Fruit fly (Drosophila melanogaster) whole organism, wandering third instar larva: Measurements from ENCODE around the gene NAAT1.

Experiments used
- Rel ChIP-seq, 2 experiments: fragments of 200-800 bp; sonication (Bioruptor generic) in 1 of 2; optimal IDR thresholded peaks; 2 replicates in 1 of 2; 3 replicates in 1 of 2; lab custom pipeline; 2016 to 2019; ENCODE audit warnings: mild to moderate bottlenecking in 2 of 2, missing biosample characterization in 2 of 2, missing genetic modification characterization in 2 of 2, moderate library complexity in 1 of 2
- h ChIP-seq: fragments of 200-800 bp; sonication (Bioruptor generic); optimal IDR thresholded peaks from 3 replicates; lab custom pipeline; 2016; ENCODE audit warnings: missing biosample characterization, mild to moderate bottlenecking, missing genetic modification characterization
- lola ChIP-seq: fragments of >200 bp; optimal IDR thresholded peaks from 2 replicates; lab custom pipeline; 2017; ENCODE audit warnings: missing biosample characterization, missing genetic modification characterization
- pan ChIP-seq: fragments of >200 bp; optimal IDR thresholded peaks from 2 replicates; lab custom pipeline; 2017
- psq ChIP-seq: fragments of 200-800 bp; sonication (Bioruptor generic); optimal IDR thresholded peaks from 3 replicates; lab custom pipeline; 2017; ENCODE audit warnings: missing biosample characterization, mild to moderate bottlenecking, missing genetic modification characterization, moderate library complexity
- rgr ChIP-seq: fragments of 200-800 bp; sonication (Bioruptor generic); optimal IDR thresholded peaks from 3 replicates; lab custom pipeline; 2016; ENCODE audit warnings: missing biosample characterization, mild to moderate bottlenecking, missing genetic modification characterization
- sage ChIP-seq: fragments of 200-800 bp; sonication (Bioruptor generic); optimal IDR thresholded peaks from 2 replicates; lab custom pipeline; 2016; ENCODE audit warnings: missing biosample characterization, mild to moderate bottlenecking, missing genetic modification characterization
- sv ChIP-seq: fragments of 200-800 bp; sonication (Bioruptor generic); optimal IDR thresholded peaks from 3 replicates; lab custom pipeline; 2016; ENCODE audit warnings: missing biosample characterization, missing genetic modification characterization
- usp ChIP-seq: fragments of >200 bp; optimal IDR thresholded peaks from 2 replicates; lab custom pipeline; 2017; ENCODE audit warnings: missing biosample characterization, missing genetic modification characterization

dm6 chrX:5357035-5357434, 53.6 kb downstream of the NAAT1 start:
- no peak for TF ChIP-seq Rel (GFP tag; optimal IDR thresholded peaks at IDR 0.05; lab: Kevin White, UChicago)
- no peak for TF ChIP-seq Rel (tag; optimal IDR thresholded peaks at IDR 0.05; lab: Kevin White, UChicago)
- TF ChIP-seq sv: no peak
- TF ChIP-seq lola (GFP tag; lab: Kevin White, UChicago): no peak
- TF ChIP-seq rgr (GFP tag; lab: Kevin White, UChicago): no peak
- TF ChIP-seq usp (GFP tag; lab: Kevin White, UChicago): no peak
- no peak for TF ChIP-seq psq (GFP tag; lab: Kevin White, UChicago)
- no peak for TF ChIP-seq h (GFP tag; lab: Kevin White, UChicago)
- TF ChIP-seq pan (lab: Kevin White, UChicago): no peak
- no peak for TF ChIP-seq sage (GFP tag; lab: Kevin White, UChicago)
